Fruit fly (Drosophila melanogaster): ENCODE results near the gene CG3156.

The CG3156 gene

dm6 chrX:494191-494554 lies 6.5 kb downstream of the CG3156 start:
- TF ChIP-seq psq (GFP tag; optimal IDR thresholded peaks at IDR 0.05), result no peak
- TF ChIP-seq OdsH (GFP tag; optimal IDR thresholded peaks at IDR 0.05), result no peak
- TF ChIP-seq dl (GFP tag; optimal IDR thresholded peaks at IDR 0.05; ENCODE audit: insufficient read depth in 1 of 2, partially characterized antibody in 2 of 2), result no peak
- no peak for TF ChIP-seq dsf (GFP tag; optimal IDR thresholded peaks at IDR 0.05; ENCODE audit: borderline replicate concordance)
- no peak for TF ChIP-seq Jra (GFP tag; optimal IDR thresholded peaks at IDR 0.05)
- TF ChIP-seq Dif (GFP tag; optimal IDR thresholded peaks at IDR 0.05; ENCODE audit: partially characterized antibody), result peak; percentile 45
- peak; percentile 14 for TF ChIP-seq Myc (optimal IDR thresholded peaks at IDR 0.05)
- TF ChIP-seq foxo (GFP tag; optimal IDR thresholded peaks at IDR 0.05), result no peak
- TF ChIP-seq Hnf4 (GFP tag; optimal IDR thresholded peaks at IDR 0.05), result no peak

- TF ChIP-seq dmrt93B (GFP tag; optimal IDR thresholded peaks at IDR 0.05) (no peak), woc (GFP tag; optimal IDR thresholded peaks at IDR 0.05) (no peak), rgr (GFP tag; optimal IDR thresholded peaks at IDR 0.05) (no peak), N (GFP tag; optimal IDR thresholded peaks at IDR 0.05) (peak; percentile 50)
Measured at dm6 chrX:494607-495006, 6.9 kb downstream of the CG3156 start, which contains the start of gene CG17778. CG17778 (plus strand) TSS chrX:494614.

dm6 chrX:496326-496725 lies 8.6 kb downstream of the CG3156 start, which contains the start of gene svr:
svr (plus strand) TSS chrX:496446.
- no peak for TF ChIP-seq Rel (GFP tag; optimal IDR thresholded peaks at IDR 0.05)
- peak; percentile 53 for TF ChIP-seq Rel (tag; optimal IDR thresholded peaks at IDR 0.05)
- no peak for TF ChIP-seq foxo (GFP tag; optimal IDR thresholded peaks at IDR 0.05)

- no peak for TF ChIP-seq Rel (GFP tag; optimal IDR thresholded peaks at IDR 0.05)
- TF ChIP-seq Rel (tag; optimal IDR thresholded peaks at IDR 0.05), result peak; percentile 97
- peak in 1 of 2 experiments; percentile 19 for TF ChIP-seq dl (GFP tag; optimal IDR thresholded peaks at IDR 0.05; ENCODE audit: insufficient read depth in 1 of 2, partially characterized antibody in 2 of 2)
- TF ChIP-seq rgr (GFP tag; optimal IDR thresholded peaks at IDR 0.05), result no peak
- no peak for TF ChIP-seq N (GFP tag; optimal IDR thresholded peaks at IDR 0.05)
Measured at dm6 chrX:497425-497824, 9.7 kb downstream of the CG3156 start.

- TF ChIP-seq rgr (GFP tag; optimal IDR thresholded peaks at IDR 0.05) (no peak), Abd-B (GFP tag; optimal IDR thresholded peaks at IDR 0.05) (no peak), Hr78 (GFP tag; optimal IDR thresholded peaks at IDR 0.05) (no peak), Rel (GFP tag; optimal IDR thresholded peaks at IDR 0.05) (no peak), Rel (tag; optimal IDR thresholded peaks at IDR 0.05) (no peak), Jra (GFP tag; optimal IDR thresholded peaks at IDR 0.05) (no peak), dl (GFP tag; optimal IDR thresholded peaks at IDR 0.05; ENCODE audit: insufficient read depth in 1 of 2, partially characterized antibody in 2 of 2) (no peak), h (GFP tag; optimal IDR thresholded peaks at IDR 0.05) (no peak), Hnf4 (GFP tag; optimal IDR thresholded peaks at IDR 0.05) (no peak)
Measured at dm6 chrX:498434-498833, 10.8 kb downstream of the CG3156 start.

dm6 chrX:498924-499588 lies 11.4 kb downstream of the CG3156 start:
- no peak for TF ChIP-seq rgr (GFP tag; optimal IDR thresholded peaks at IDR 0.05)
- TF ChIP-seq usp (GFP tag; optimal IDR thresholded peaks at IDR 0.05), result no peak
- peak in 1 of 2 experiments; percentile 10 for TF ChIP-seq foxo (GFP tag; optimal IDR thresholded peaks at IDR 0.05)
- TF ChIP-seq h (GFP tag; optimal IDR thresholded peaks at IDR 0.05), result peak; percentile 36
- TF ChIP-seq Rel (GFP tag; optimal IDR thresholded peaks at IDR 0.05), result no peak
- TF ChIP-seq Rel (tag; optimal IDR thresholded peaks at IDR 0.05), result peak; percentile 63

dm6 chrX:499589-500041 lies 11.9 kb downstream of the CG3156 start:
- no peak for TF ChIP-seq tai (GFP tag; optimal IDR thresholded peaks at IDR 0.05)
- TF ChIP-seq Mio (GFP tag; optimal IDR thresholded peaks at IDR 0.05), result no peak
- peak; percentile 47 for TF ChIP-seq dmrt93B (GFP tag; optimal IDR thresholded peaks at IDR 0.05)
- no peak for TF ChIP-seq GATAd (GFP tag; optimal IDR thresholded peaks at IDR 0.05)
- no peak for TF ChIP-seq jim (GFP tag; optimal IDR thresholded peaks at IDR 0.05)
- TF ChIP-seq sage (GFP tag; optimal IDR thresholded peaks at IDR 0.05), result no peak
- peak; percentile 46 for TF ChIP-seq psq (GFP tag; optimal IDR thresholded peaks at IDR 0.05)
- peak; percentile 83 for TF ChIP-seq woc (GFP tag; optimal IDR thresholded peaks at IDR 0.05)
- peak; percentile 60 for TF ChIP-seq rgr (GFP tag; optimal IDR thresholded peaks at IDR 0.05)
- peak; percentile 4 for TF ChIP-seq Jra (GFP tag; optimal IDR thresholded peaks at IDR 0.05)
- peak; percentile 9 for TF ChIP-seq CG32264 (GFP tag; optimal IDR thresholded peaks at IDR 0.05)
- TF ChIP-seq OdsH (GFP tag; optimal IDR thresholded peaks at IDR 0.05), result peak; percentile 58
- no peak for TF ChIP-seq usp (GFP tag; optimal IDR thresholded peaks at IDR 0.05)
- TF ChIP-seq h (GFP tag; optimal IDR thresholded peaks at IDR 0.05), result peak; percentile 82
- TF ChIP-seq foxo (GFP tag; optimal IDR thresholded peaks at IDR 0.05), result peak in 1 of 2 experiments; percentile 77
- no peak for TF ChIP-seq Hr83 (GFP tag; optimal IDR thresholded peaks at IDR 0.05; ENCODE audit: poor library complexity, severe bottlenecking)
- peak; percentile 38 for TF ChIP-seq Hnf4 (GFP tag; optimal IDR thresholded peaks at IDR 0.05)
- TF ChIP-seq brk (GFP tag; optimal IDR thresholded peaks at IDR 0.05), result no peak
- no peak for TF ChIP-seq Myc (optimal IDR thresholded peaks at IDR 0.05)
- peak; percentile 82 for TF ChIP-seq fru (GFP tag; optimal IDR thresholded peaks at IDR 0.05)
- no peak for TF ChIP-seq Rel (GFP tag; optimal IDR thresholded peaks at IDR 0.05)
- peak; percentile 84 for TF ChIP-seq Rel (tag; optimal IDR thresholded peaks at IDR 0.05)
- TF ChIP-seq Hr78 (GFP tag; optimal IDR thresholded peaks at IDR 0.05), result no peak
- TF ChIP-seq dl (GFP tag; optimal IDR thresholded peaks at IDR 0.05; ENCODE audit: insufficient read depth in 1 of 2, partially characterized antibody in 2 of 2), result no peak
- no peak for TF ChIP-seq Abd-B (GFP tag; optimal IDR thresholded peaks at IDR 0.05)
- peak; percentile 46 for TF ChIP-seq CG9705 (GFP tag; optimal IDR thresholded peaks at IDR 0.05)
- TF ChIP-seq Dif (GFP tag; optimal IDR thresholded peaks at IDR 0.05; ENCODE audit: partially characterized antibody), result no peak
- no peak for TF ChIP-seq dsf (GFP tag; optimal IDR thresholded peaks at IDR 0.05; ENCODE audit: borderline replicate concordance)
- TF ChIP-seq ey (GFP tag; optimal IDR thresholded peaks at IDR 0.05), result peak; percentile 71
- no peak for TF ChIP-seq Dfd (GFP tag; optimal IDR thresholded peaks at IDR 0.05)

Data from whole organism, wandering third instar larva.